Fruit fly (Drosophila melanogaster): Measurements from ENCODE around the gene scramb2.

dm6 chr3L:3036951-3037586 lies 9.5 kb downstream of the scramb2 start:
- TF ChIP-seq usp (GFP tag; optimal IDR thresholded peaks at IDR 0.05) (no peak), CG8478 (optimal IDR thresholded peaks at IDR 0.05) (no peak), Dll (optimal IDR thresholded peaks at IDR 0.05) (no peak)
